Worm (Caenorhabditis elegans): Measurements from ENCODE around the gene npr-8.

DNA sequence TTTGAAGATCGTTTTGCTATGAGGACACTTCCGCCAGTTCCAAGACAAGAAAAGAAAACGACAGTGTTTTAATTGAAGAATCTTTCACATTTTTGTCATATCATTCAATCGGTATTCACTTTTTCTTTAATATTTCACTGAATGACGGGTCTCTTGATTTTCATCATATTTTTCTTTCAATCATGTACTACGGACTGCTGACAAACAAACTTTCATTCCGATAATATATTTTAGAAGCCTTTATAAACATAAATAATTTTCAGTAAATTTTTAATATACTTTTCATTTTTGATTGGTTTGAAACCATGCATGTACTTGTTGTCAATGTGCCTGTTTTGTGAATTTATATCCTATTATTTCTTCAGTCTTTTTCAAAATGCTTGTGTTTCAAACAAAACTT is 56.2 kb downstream of the npr-8 start, which contains the start of gene clc-5:
- TF ChIP-seq ztf-11 (tag; optimal IDR thresholded peaks at IDR 0.05) (no peak), unc-62 (GFP tag; optimal IDR thresholded peaks at IDR 0.05) (no peak), sptf-1 (tag; optimal IDR thresholded peaks at IDR 0.05) (no peak), lsy-2 (tag; optimal IDR thresholded peaks at IDR 0.05) (no peak), ceh-83 (GFP tag; optimal IDR thresholded peaks at IDR 0.05) (no peak)

Measured in whole organism, mixed stage, embryonic.